Fruit fly (Drosophila melanogaster) whole organism, embryonic: Measurements from ENCODE around the gene Mbs.

ENCODE experiments used
- BEAF-32 ChIP-seq: fragments of 200-800 bp; sonication (Bioruptor generic); optimal IDR thresholded peaks from 3 replicates; lab custom pipeline; 2017; ENCODE audit warnings: missing biosample characterization, missing genetic modification characterization, mild to moderate bottlenecking, moderate library complexity, missing genetic modification reagents
- CG10979 ChIP-seq: fragments of 200-800 bp; sonication (Bioruptor generic); optimal IDR thresholded peaks from 2 replicates; lab custom pipeline; 2018; ENCODE audit warnings: missing biosample characterization, mild to moderate bottlenecking, missing genetic modification characterization, moderate library complexity
- CG13775 ChIP-seq: fragments of 200-800 bp; sonication (Bioruptor generic); optimal IDR thresholded peaks from 3 replicates; lab custom pipeline; 2017; ENCODE audit warnings: missing biosample characterization, mild to moderate bottlenecking, missing genetic modification characterization
- CG17328 ChIP-seq: fragments of 200-800 bp; sonication (Bioruptor generic); IDR thresholded peaks from 2 replicates; pipeline ENCODE4 v1.3.6; 2022; ENCODE audit warnings: missing biosample characterization, missing genetic modification characterization
- CG2116 ChIP-seq: fragments of 200-800 bp; sonication (Bioruptor generic); optimal IDR thresholded peaks from 3 replicates; lab custom pipeline; 2018; ENCODE audit warnings: missing biosample characterization, mild to moderate bottlenecking, missing genetic modification characterization
- CG42726 ChIP-seq: fragments of 200-800 bp; sonication (Bioruptor generic); IDR thresholded peaks from 2 replicates; pipeline ENCODE4 v1.3.6; 2022; ENCODE audit warnings: missing biosample characterization, missing genetic modification characterization; ENCODE audit not compliant: partially characterized antibody
- CG6813 ChIP-seq: fragments of 200-800 bp; sonication (Bioruptor generic); optimal IDR thresholded peaks from 2 replicates; lab custom pipeline; 2017; ENCODE audit warnings: missing biosample characterization, missing genetic modification characterization, mild to moderate bottlenecking, moderate library complexity, missing genetic modification reagents
- CG7357 ChIP-seq: fragments of 200-800 bp; sonication (Bioruptor generic); IDR thresholded peaks from 3 replicates; pipeline ENCODE4 v1.3.6; 2022; ENCODE audit warnings: missing biosample characterization, missing genetic modification characterization
- CG7745 ChIP-seq: fragments of 200-800 bp; sonication (Bioruptor generic); optimal IDR thresholded peaks from 2 replicates; lab custom pipeline; 2018; ENCODE audit warnings: missing biosample characterization, mild to moderate bottlenecking, missing genetic modification characterization, moderate library complexity
- CG8290 ChIP-seq, 3 experiments: fragments of 200-800 bp; sonication (Bioruptor generic); optimal IDR thresholded peaks; 2 replicates each; lab custom pipeline; 2016 to 2019; ENCODE audit warnings: missing biosample characterization in 3 of 3, missing genetic modification characterization in 3 of 3, mild to moderate bottlenecking in 2 of 3, moderate library complexity in 1 of 3
- CG8924 ChIP-seq: fragments of 200-800 bp; optimal IDR thresholded peaks from 3 replicates; lab custom pipeline; 2019; ENCODE audit warnings: missing biosample characterization, mild to moderate bottlenecking, missing genetic modification characterization, moderate library complexity
- CG8944 ChIP-seq: fragments of 200-800 bp; sonication (Bioruptor generic); optimal IDR thresholded peaks from 3 replicates; lab custom pipeline; 2016; ENCODE audit warnings: missing biosample characterization, missing genetic modification characterization
- CG9215 ChIP-seq: fragments of 200-800 bp; sonication (Bioruptor generic); IDR thresholded peaks from 2 replicates; pipeline ENCODE4 v1.3.6; 2022; ENCODE audit warnings: missing biosample characterization, missing genetic modification characterization
- CG9797 ChIP-seq: fragments of 200-800 bp; sonication (Bioruptor generic); optimal IDR thresholded peaks from 3 replicates; lab custom pipeline; 2018; ENCODE audit warnings: missing biosample characterization, mild to moderate bottlenecking, missing genetic modification characterization
- CG9817 ChIP-seq: fragments of 200-800 bp; sonication (Bioruptor generic); optimal IDR thresholded peaks from 2 replicates; lab custom pipeline; 2018; ENCODE audit warnings: missing biosample characterization, mild to moderate bottlenecking, missing genetic modification characterization, moderate library complexity
- Dip3 ChIP-seq: fragments of 200-800 bp; sonication (Bioruptor generic); optimal IDR thresholded peaks from 3 replicates; lab custom pipeline; 2016; ENCODE audit warnings: missing biosample characterization, missing genetic modification characterization
- Fer2 ChIP-seq: fragments of 200-800 bp; sonication (Bioruptor generic); optimal IDR thresholded peaks from 2 replicates; lab custom pipeline; 2018; ENCODE audit warnings: missing biosample characterization, mild to moderate bottlenecking, missing genetic modification characterization, moderate library complexity
- Hmr ChIP-seq: fragments of 200-800 bp; sonication (Bioruptor generic); optimal IDR thresholded peaks from 3 replicates; lab custom pipeline; 2017; ENCODE audit warnings: mild to moderate bottlenecking, missing biosample characterization, missing genetic modification reagents, missing genetic modification characterization
- Hr51 ChIP-seq, 2 experiments: fragments of 200-800 bp; sonication (Bioruptor generic); optimal IDR thresholded peaks; 2 replicates in 1 of 2; 3 replicates in 1 of 2; lab custom pipeline; 2016 to 2018; ENCODE audit warnings: missing biosample characterization in 2 of 2, missing genetic modification characterization in 2 of 2, mild to moderate bottlenecking in 1 of 2, moderate library complexity in 1 of 2
- Kr ChIP-seq: fragments of 200-800 bp; sonication (Bioruptor generic); optimal IDR thresholded peaks from 2 replicates; lab custom pipeline; 2017; ENCODE audit warnings: missing biosample characterization, mild to moderate bottlenecking, missing genetic modification characterization
- MTF-1 ChIP-seq: fragments of 200-800 bp; sonication (Bioruptor generic); optimal IDR thresholded peaks from 2 replicates; lab custom pipeline; 2018; ENCODE audit warnings: missing biosample characterization, mild to moderate bottlenecking, missing genetic modification characterization, borderline replicate concordance
- Mrtf ChIP-seq: fragments of 200-800 bp; sonication (Bioruptor generic); IDR thresholded peaks from 3 replicates; pipeline ENCODE4 v1.3.6; 2022; ENCODE audit warnings: missing biosample characterization, missing genetic modification characterization
- Myb ChIP-seq: fragments of 200-800 bp; sonication (Bioruptor generic); optimal IDR thresholded peaks from 2 replicates; lab custom pipeline; 2016; ENCODE audit warnings: missing biosample characterization, missing genetic modification characterization
- Oaz ChIP-seq: fragments of 200-800 bp; sonication (Bioruptor generic); IDR thresholded peaks from 2 replicates; pipeline ENCODE4 v1.3.6; 2022; ENCODE audit warnings: missing biosample characterization, missing genetic modification characterization
- Pdp1 ChIP-seq, 2 experiments: fragments of 200-800 bp; sonication (Bioruptor generic); optimal IDR thresholded peaks; 3 replicates each; lab custom pipeline; 2016; ENCODE audit warnings: missing biosample characterization in 2 of 2, missing genetic modification characterization in 2 of 2, mild to moderate bottlenecking in 1 of 2, moderate library complexity in 1 of 2
- Ravus ChIP-seq: fragments of 200-800 bp; sonication (Bioruptor generic); IDR thresholded peaks from 2 replicates; pipeline ENCODE4 v1.3.6; 2022; ENCODE audit warnings: missing biosample characterization, missing genetic modification characterization
- al ChIP-seq: fragments of 200-800 bp; sonication (Bioruptor generic); IDR thresholded peaks from 2 replicates; pipeline ENCODE4 v1.3.6; 2022; ENCODE audit warnings: missing biosample characterization, missing genetic modification characterization
- amos ChIP-seq: fragments of 200-800 bp; sonication (Bioruptor generic); IDR thresholded peaks from 2 replicates; pipeline ENCODE4 v1.3.6; 2022; ENCODE audit warnings: missing biosample characterization, missing genetic modification characterization; ENCODE audit not compliant: partially characterized antibody
- ara ChIP-seq: fragments of 200-800 bp; sonication (Bioruptor generic); IDR thresholded peaks from 2 replicates; pipeline ENCODE4 v1.3.6; 2022; ENCODE audit warnings: missing biosample characterization, missing genetic modification characterization
- bowl ChIP-seq: fragments of 200-800 bp; sonication (Bioruptor generic); IDR thresholded peaks from 2 replicates; pipeline ENCODE4 v1.3.6; 2022; ENCODE audit warnings: missing biosample characterization, missing genetic modification characterization
- btn ChIP-seq: fragments of 200-800 bp; sonication (Bioruptor generic); optimal IDR thresholded peaks from 2 replicates; lab custom pipeline; 2016; ENCODE audit warnings: missing biosample characterization, missing genetic modification characterization
- caup ChIP-seq: fragments of 200-800 bp; sonication (Bioruptor generic); optimal IDR thresholded peaks from 3 replicates; lab custom pipeline; 2017; ENCODE audit warnings: missing biosample characterization, mild to moderate bottlenecking, missing genetic modification characterization, moderate library complexity; ENCODE audit not compliant: severe bottlenecking
- chm ChIP-seq: fragments of 200-800 bp; sonication (Bioruptor generic); IDR thresholded peaks from 2 replicates; pipeline ENCODE4 v1.3.6; 2022; ENCODE audit warnings: missing biosample characterization, missing genetic modification characterization
- ci ChIP-seq: fragments of 200-800 bp; sonication (Bioruptor generic); IDR thresholded peaks from 3 replicates; pipeline ENCODE4 v1.3.6; 2022; ENCODE audit warnings: missing biosample characterization, missing genetic modification characterization
- corto ChIP-seq: fragments of 200-800 bp; sonication (Bioruptor generic); optimal IDR thresholded peaks from 2 replicates; lab custom pipeline; 2016; ENCODE audit warnings: missing biosample characterization, mild to moderate bottlenecking, missing genetic modification characterization, moderate library complexity
- crol ChIP-seq: fragments of 200-800 bp; sonication (Bioruptor generic); IDR thresholded peaks from 2 replicates; pipeline ENCODE4 v1.3.6; 2022; ENCODE audit warnings: missing biosample characterization, missing genetic modification characterization
- fu2 ChIP-seq: fragments of 200-800 bp; sonication (Bioruptor generic); optimal IDR thresholded peaks from 2 replicates; lab custom pipeline; 2016; ENCODE audit warnings: missing biosample characterization, missing genetic modification characterization
- gcm ChIP-seq: fragments of 200-800 bp; sonication (Bioruptor generic); optimal IDR thresholded peaks from 2 replicates; lab custom pipeline; 2019; ENCODE audit warnings: missing biosample characterization, mild to moderate bottlenecking, missing genetic modification characterization, moderate library complexity
- grn ChIP-seq: fragments of 200-800 bp; sonication (Bioruptor generic); optimal IDR thresholded peaks from 3 replicates; lab custom pipeline; 2017; ENCODE audit warnings: missing biosample characterization, missing genetic modification characterization
- hb ChIP-seq: fragments of 200-800 bp; sonication (Bioruptor generic); IDR thresholded peaks from 3 replicates; pipeline ENCODE4 v1.3.6; 2022; ENCODE audit warnings: missing biosample characterization, missing genetic modification characterization; ENCODE audit not compliant: partially characterized antibody
- kay ChIP-seq: fragments of 200-800 bp; sonication (Bioruptor generic); optimal IDR thresholded peaks from 2 replicates; lab custom pipeline; 2016; ENCODE audit warnings: missing biosample characterization, missing genetic modification characterization
- lmd ChIP-seq: fragments of 200-800 bp; sonication (Bioruptor generic); IDR thresholded peaks from 2 replicates; pipeline ENCODE4 v1.3.6; 2022; ENCODE audit warnings: missing biosample characterization, missing genetic modification characterization
- luna ChIP-seq: fragments of 200-800 bp; sonication (Bioruptor generic); optimal IDR thresholded peaks from 2 replicates; lab custom pipeline; 2016; ENCODE audit warnings: missing biosample characterization, missing genetic modification characterization
- mirr ChIP-seq: fragments of 200-800 bp; sonication (Bioruptor generic); optimal IDR thresholded peaks from 3 replicates; lab custom pipeline; 2018; ENCODE audit warnings: missing biosample characterization, mild to moderate bottlenecking, missing genetic modification characterization
- nau ChIP-seq: fragments of 200-800 bp; sonication (Bioruptor generic); optimal IDR thresholded peaks from 3 replicates; lab custom pipeline; 2017; ENCODE audit warnings: missing biosample characterization, mild to moderate bottlenecking, missing genetic modification characterization, missing genetic modification reagents
- pb ChIP-seq: fragments of 200-800 bp; sonication (Bioruptor generic); optimal IDR thresholded peaks from 3 replicates; lab custom pipeline; 2016; ENCODE audit warnings: missing biosample characterization, missing genetic modification characterization
- peb ChIP-seq: fragments of 200-800 bp; sonication (Bioruptor generic); IDR thresholded peaks from 2 replicates; pipeline ENCODE4 v1.3.6; 2022; ENCODE audit warnings: missing biosample characterization, missing genetic modification characterization
- seq ChIP-seq: fragments of 200-800 bp; sonication (Bioruptor generic); IDR thresholded peaks from 2 replicates; pipeline ENCODE4 v1.3.6; 2022; ENCODE audit warnings: missing biosample characterization, missing genetic modification characterization
- slou ChIP-seq: fragments of 200-800 bp; sonication (Bioruptor generic); optimal IDR thresholded peaks from 3 replicates; lab custom pipeline; 2016; ENCODE audit warnings: missing biosample characterization, missing genetic modification characterization
- zfh1 ChIP-seq: fragments of 200-800 bp; sonication (Bioruptor generic); IDR thresholded peaks from 3 replicates; pipeline ENCODE4 v1.3.6; 2022; ENCODE audit warnings: missing biosample characterization, missing genetic modification characterization

Gene Mbs

DNA sequence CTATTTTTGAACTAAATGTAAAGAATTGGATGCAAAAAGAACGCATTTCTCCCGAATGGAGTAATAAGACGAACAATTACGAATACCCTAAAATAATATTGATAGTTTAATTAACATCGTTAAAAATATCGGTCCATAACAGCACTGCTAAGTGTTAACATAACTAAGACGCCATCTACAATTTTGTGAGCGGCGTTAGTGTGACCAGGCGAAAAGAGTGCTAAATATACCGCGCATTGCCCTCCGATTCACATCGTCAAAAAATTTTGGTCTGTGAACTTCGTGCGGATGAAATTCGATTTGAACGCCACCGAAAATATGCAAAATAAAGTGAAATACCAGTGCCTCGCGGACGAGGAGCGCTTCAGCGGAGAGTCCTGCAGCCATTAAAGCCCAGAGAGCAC is at the start of gene Mbs (continued):
- peak; percentile 27 for TF ChIP-seq caup
- TF ChIP-seq amos (GFP tag; lab: Robert Waterston, UW) = peak; percentile 77
- peak; percentile 85 for TF ChIP-seq CG9797 (GFP tag; lab: Kevin White, UChicago)
- TF ChIP-seq Kr (GFP tag; lab: Kevin White, UChicago) = no peak
- TF ChIP-seq lmd (GFP tag; lab: Robert Waterston, UW) = no peak
- no peak for TF ChIP-seq crol
- TF ChIP-seq CG8944 (GFP tag; lab: Kevin White, UChicago) = no peak
- TF ChIP-seq grn = no peak
- no peak for TF ChIP-seq kay (GFP tag; lab: Kevin White, UChicago)
- TF ChIP-seq Dip3 (GFP tag; lab: Kevin White, UChicago) = no peak
- TF ChIP-seq mirr (GFP tag; lab: Kevin White, UChicago) = peak; percentile 23
- TF ChIP-seq CG7357 (GFP tag; lab: Robert Waterston, UW) = no peak
- TF ChIP-seq luna (GFP tag; lab: Kevin White, UChicago) = no peak
- TF ChIP-seq CG8924 (tag; lab: Kevin White, UChicago) = peak; percentile 5
- peak; percentile 77 for TF ChIP-seq BEAF-32 (GFP tag; lab: Kevin White, UChicago)
- no peak for TF ChIP-seq CG13775 (GFP tag; lab: Kevin White, UChicago)
- TF ChIP-seq ara (GFP tag; lab: Robert Waterston, UW) = no peak
- TF ChIP-seq seq = no peak
- no peak for TF ChIP-seq Oaz (GFP tag; lab: Robert Waterston, UW)
- TF ChIP-seq zfh1 (GFP tag; lab: Robert Waterston, UW) = no peak; the same call in 2 of the 3 replicates
- no peak for TF ChIP-seq Fer2
- no peak for TF ChIP-seq Pdp1 (GFP tag; optimal IDR thresholded peaks at IDR 0.05; lab: Kevin White, UChicago)
- peak; percentile 66 for TF ChIP-seq CG9215 (GFP tag; lab: Robert Waterston, UW)
- TF ChIP-seq btn (GFP tag; lab: Kevin White, UChicago) = no peak
- TF ChIP-seq Hr51 (GFP tag; optimal IDR thresholded peaks at IDR 0.05; lab: Kevin White, UChicago) = no peak
- TF ChIP-seq ci = peak; percentile 62; the same call in 2 of the 3 replicates
- TF ChIP-seq hb (GFP tag; lab: Robert Waterston, UW) = peak; percentile 51; the same call in 2 of the 3 replicates
- TF ChIP-seq nau = no peak
- no peak for TF ChIP-seq peb (GFP tag; lab: Robert Waterston, UW)
- peak; percentile 11 for TF ChIP-seq CG9817
- TF ChIP-seq Mrtf (GFP tag; lab: Robert Waterston, UW) = no peak
- TF ChIP-seq Ravus = no peak
- TF ChIP-seq bowl = no peak
- no peak for TF ChIP-seq MTF-1 (GFP tag; lab: Kevin White, UChicago)
- TF ChIP-seq CG2116 (GFP tag; lab: Kevin White, UChicago) = no peak
- peak; percentile 54; the same call in 1 of the 2 replicates for TF ChIP-seq CG42726 (GFP tag; lab: Robert Waterston, UW)
- TF ChIP-seq al (GFP tag; lab: Robert Waterston, UW) = no peak
- no peak for TF ChIP-seq CG10979 (tag; lab: Kevin White, UChicago)
- TF ChIP-seq CG6813 (GFP tag; lab: Kevin White, UChicago) = no peak
- no peak for TF ChIP-seq fu2 (GFP tag; lab: Kevin White, UChicago)
- TF ChIP-seq CG7745 (tag; lab: Kevin White, UChicago) = peak; percentile 69
- TF ChIP-seq corto = no peak
- TF ChIP-seq Hmr (GFP tag; lab: Kevin White, UChicago) = peak; percentile 63
- TF ChIP-seq Myb (GFP tag; lab: Kevin White, UChicago) = no peak
- no peak for TF ChIP-seq pb (GFP tag; lab: Kevin White, UChicago)
- TF ChIP-seq chm = no peak
- TF ChIP-seq slou (GFP tag; lab: Kevin White, UChicago) = no peak
- TF ChIP-seq CG17328 (GFP tag; lab: Robert Waterston, UW) = no peak
- TF ChIP-seq CG8290 (GFP tag; optimal IDR thresholded peaks at IDR 0.05; lab: Kevin White, UChicago) = peak; percentile 20
- TF ChIP-seq CG8290 (tag; optimal IDR thresholded peaks at IDR 0.05; lab: Kevin White, UChicago) = peak; percentile 23 to 69
- no peak for TF ChIP-seq gcm (GFP tag; lab: Kevin White, UChicago)
